Worm (Caenorhabditis elegans): Measurements from ENCODE around the gene F27E5.8.

Gene F27E5.8

ce11 chrII:10093120-10093519, 34.2 kb downstream of the F27E5.8 start:
- no peak for TF ChIP-seq hnd-1 (tag; optimal IDR thresholded peaks at IDR 0.05)
- TF ChIP-seq flt-1 (GFP tag; IDR thresholded peaks at IDR 0.05), result no peak
- no peak for TF ChIP-seq B0310.2 (tag; optimal IDR thresholded peaks at IDR 0.05)
- TF ChIP-seq scrt-1 (GFP tag; IDR thresholded peaks at IDR 0.05), result no peak
- no peak for TF ChIP-seq ets-7 (tag; optimal IDR thresholded peaks at IDR 0.05)
- no peak for TF ChIP-seq ama-1 (optimal IDR thresholded peaks at IDR 0.05)

ce11 chrII:10084482-10084881, 42.8 kb downstream of the F27E5.8 start:
- TF ChIP-seq ceh-36 (tag; optimal IDR thresholded peaks at IDR 0.05), result no peak
- TF ChIP-seq B0310.2 (tag; optimal IDR thresholded peaks at IDR 0.05), result no peak
- TF ChIP-seq hmbx-1 (tag; optimal IDR thresholded peaks at IDR 0.05), result no peak
- TF ChIP-seq hnd-1 (tag; optimal IDR thresholded peaks at IDR 0.05), result no peak
- TF ChIP-seq ets-7 (tag; optimal IDR thresholded peaks at IDR 0.05), result no peak
- no peak for TF ChIP-seq aly-1 (tag; optimal IDR thresholded peaks at IDR 0.05)
- no peak for TF ChIP-seq tra-4 (tag; optimal IDR thresholded peaks at IDR 0.05)
- no peak for TF ChIP-seq pes-1 (GFP tag; IDR thresholded peaks at IDR 0.05)
- TF ChIP-seq tbx-37 (GFP tag; conservative IDR thresholded peaks at IDR 0.05), result no peak
- TF ChIP-seq scrt-1 (GFP tag; IDR thresholded peaks at IDR 0.05), result no peak
- TF ChIP-seq hmg-4 (GFP tag; optimal IDR thresholded peaks at IDR 0.05), result no peak
- TF ChIP-seq ama-1 (optimal IDR thresholded peaks at IDR 0.05), result no peak

- TF ChIP-seq B0310.2 (tag; optimal IDR thresholded peaks at IDR 0.05) (peak; percentile 29), hmg-4 (GFP tag; optimal IDR thresholded peaks at IDR 0.05) (peak; percentile 67), pes-1 (GFP tag; IDR thresholded peaks at IDR 0.05) (peak; percentile 49; the same call in 1 of the 2 replicates), scrt-1 (GFP tag; IDR thresholded peaks at IDR 0.05) (no peak), tra-4 (tag; optimal IDR thresholded peaks at IDR 0.05) (no peak)
These were observed 51.5 kb downstream of the F27E5.8 start for ce11 chrII:10075794-10076193.

All from whole organism, early embryonic.